Fruit fly (Drosophila melanogaster) whole organism, embryonic: ENCODE data around the gene CG7889.

Experiments used
- CG14710 ChIP-seq: fragments of 200-800 bp; sonication (Bioruptor generic); optimal IDR thresholded peaks from 3 replicates; lab custom pipeline; 2019; ENCODE audit warnings: missing biosample characterization, mild to moderate bottlenecking, missing genetic modification characterization, moderate library complexity
- CG1792 ChIP-seq: fragments of 200-800 bp; sonication (Bioruptor generic); optimal IDR thresholded peaks from 2 replicates; lab custom pipeline; 2016; ENCODE audit warnings: missing biosample characterization, missing genetic modification characterization
- CG2129 ChIP-seq: fragments of 200-800 bp; sonication (Bioruptor generic); IDR thresholded peaks from 2 replicates; pipeline ENCODE4 v1.3.6; 2022; ENCODE audit warnings: missing biosample characterization, missing genetic modification characterization; ENCODE audit not compliant: partially characterized antibody
- CG2712 ChIP-seq: fragments of 200-800 bp; optimal IDR thresholded peaks from 3 replicates; lab custom pipeline; 2019; ENCODE audit warnings: missing biosample characterization, mild to moderate bottlenecking, missing genetic modification characterization, moderate library complexity
- CG4730 ChIP-seq: fragments of 200-800 bp; sonication (Bioruptor generic); IDR thresholded peaks from 2 replicates; pipeline ENCODE4 v1.3.6; 2022; ENCODE audit warnings: missing biosample characterization, missing genetic modification characterization
- CG7372 ChIP-seq: fragments of 200-800 bp; sonication (Bioruptor generic); IDR thresholded peaks from 2 replicates; pipeline ENCODE4 v1.3.6; 2022; ENCODE audit warnings: missing biosample characterization, missing genetic modification characterization
- CG9437 ChIP-seq: fragments of 200-800 bp; sonication (Bioruptor generic); optimal IDR thresholded peaks from 2 replicates; lab custom pipeline; 2018; ENCODE audit warnings: missing biosample characterization, mild to moderate bottlenecking, missing genetic modification characterization
- HLH3B ChIP-seq: fragments of 200-800 bp; sonication (Bioruptor generic); IDR thresholded peaks from 2 replicates; pipeline ENCODE4 v1.3.6; 2022; ENCODE audit warnings: missing biosample characterization, missing genetic modification characterization
- Nf-YA ChIP-seq: fragments of 200-800 bp; sonication (Bioruptor generic); IDR thresholded peaks from 2 replicates; pipeline ENCODE4 v1.3.6; 2022; ENCODE audit warnings: missing biosample characterization, missing genetic modification characterization
- Sry-β ChIP-seq: fragments of 200-800 bp; sonication (Bioruptor generic); optimal IDR thresholded peaks from 2 replicates; lab custom pipeline; 2018; ENCODE audit warnings: missing biosample characterization, mild to moderate bottlenecking, missing genetic modification characterization, moderate library complexity
- crp ChIP-seq, 2 experiments: fragments of 200-800 bp; sonication (Bioruptor generic); optimal IDR thresholded peaks; 2 replicates in 1 of 2; 3 replicates in 1 of 2; lab custom pipeline; 2017; ENCODE audit warnings: missing biosample characterization in 2 of 2, missing genetic modification characterization in 2 of 2, mild to moderate bottlenecking in 1 of 2, moderate library complexity in 1 of 2
- jigr1 ChIP-seq: fragments of 200-800 bp; sonication (Bioruptor generic); IDR thresholded peaks from 3 replicates; pipeline ENCODE4 v1.3.6; 2022; ENCODE audit warnings: missing biosample characterization, missing genetic modification characterization
- kay ChIP-seq: fragments of 200-800 bp; sonication (Bioruptor generic); optimal IDR thresholded peaks from 2 replicates; lab custom pipeline; 2016; ENCODE audit warnings: missing biosample characterization, missing genetic modification characterization
- trh ChIP-seq: fragments of 200-800 bp; sonication (Bioruptor generic); optimal IDR thresholded peaks from 2 replicates; lab custom pipeline; 2016; ENCODE audit warnings: missing biosample characterization, missing genetic modification characterization

dm6 chrX:19294030-19294429 lies 50.6 kb downstream of the CG7889 start:
- TF ChIP-seq kay (GFP tag; lab: Kevin White, UChicago) = no peak
- TF ChIP-seq CG9437 (GFP tag; lab: Kevin White, UChicago) = no peak
- no peak for TF ChIP-seq CG14710
- TF ChIP-seq Sry-β (GFP tag; lab: Kevin White, UChicago) = no peak
- no peak for TF ChIP-seq CG1792
- no peak for TF ChIP-seq jigr1 (GFP tag; lab: Robert Waterston, UW)
- no peak for TF ChIP-seq CG2712 (tag; lab: Kevin White, UChicago)
- TF ChIP-seq CG2129 = no peak
- TF ChIP-seq Nf-YA (GFP tag; lab: Robert Waterston, UW) = no peak
- TF ChIP-seq CG4730 (GFP tag; lab: Robert Waterston, UW) = no peak
- TF ChIP-seq crp (GFP tag; optimal IDR thresholded peaks at IDR 0.05; lab: Kevin White, UChicago) = no peak
- TF ChIP-seq trh = no peak
- no peak for TF ChIP-seq HLH3B (GFP tag; lab: Robert Waterston, UW)
- no peak for TF ChIP-seq CG7372 (GFP tag; lab: Robert Waterston, UW)
